Fruit fly (Drosophila melanogaster): ENCODE data around the gene CG15373.

Gene CG15373

dm6 chrX:18043691-18044090, at the start of gene CG15373:
CG15373 (plus strand) TSS chrX:18043991.
- no peak for TF ChIP-seq kay (GFP tag; ENCODE audit: borderline replicate concordance)
- TF ChIP-seq CG11617 (GFP tag; optimal IDR thresholded peaks at IDR 0.05), result no peak
- no peak for TF ChIP-seq toe (GFP tag; optimal IDR thresholded peaks at IDR 0.05)
- TF ChIP-seq ovo (GFP tag; optimal IDR thresholded peaks at IDR 0.05), result no peak
- no peak for TF ChIP-seq CG7045 (GFP tag; optimal IDR thresholded peaks at IDR 0.05)
- TF ChIP-seq CG1620 (GFP tag; optimal IDR thresholded peaks at IDR 0.05), result no peak
- no peak for TF ChIP-seq CG7101 (tag; optimal IDR thresholded peaks at IDR 0.05)
- no peak for TF ChIP-seq tj (GFP tag; optimal IDR thresholded peaks at IDR 0.05)
- no peak for TF ChIP-seq pad (GFP tag; optimal IDR thresholded peaks at IDR 0.05)
- no peak for TF ChIP-seq CG5204 (GFP tag; optimal IDR thresholded peaks at IDR 0.05)
- no peak for TF ChIP-seq Crg-1 (GFP tag; optimal IDR thresholded peaks at IDR 0.05)
- TF ChIP-seq Mnt (GFP tag; optimal IDR thresholded peaks at IDR 0.05), result no peak
- no peak for TF ChIP-seq CG14711 (tag; optimal IDR thresholded peaks at IDR 0.05)

- TF ChIP-seq CG1620 (GFP tag; optimal IDR thresholded peaks at IDR 0.05) (no peak), CG12768 (GFP tag; optimal IDR thresholded peaks at IDR 0.05) (no peak), CG14711 (tag; optimal IDR thresholded peaks at IDR 0.05) (no peak), kay (GFP tag; ENCODE audit: borderline replicate concordance) (no peak), cnc (optimal IDR thresholded peaks at IDR 0.05) (no peak), ovo (GFP tag; optimal IDR thresholded peaks at IDR 0.05) (no peak), CG7101 (tag; optimal IDR thresholded peaks at IDR 0.05) (no peak), cic (GFP tag; optimal IDR thresholded peaks at IDR 0.05) (no peak), Hr96 (GFP tag; optimal IDR thresholded peaks at IDR 0.05) (no peak), CG33017 (tag; optimal IDR thresholded peaks at IDR 0.05) (no peak), CG7045 (GFP tag; optimal IDR thresholded peaks at IDR 0.05) (no peak)
Measured at dm6 chrX:17995535-17995934, 48.3 kb upstream of the CG15373 start.

- TF ChIP-seq CG7045 (GFP tag; optimal IDR thresholded peaks at IDR 0.05), result peak; percentile 52
- no peak for TF ChIP-seq Clk (GFP tag; optimal IDR thresholded peaks at IDR 0.05)
Measured at dm6 chrX:18003772-18004569, 39.8 kb upstream of the CG15373 start.

dm6 chrX:18007506-18007905, 36.3 kb upstream of the CG15373 start, which contains the start of gene CG12672:
CG12672 (minus strand) TSS chrX:18007606.
- no peak for TF ChIP-seq kay (GFP tag; ENCODE audit: borderline replicate concordance)
- TF ChIP-seq Clk (GFP tag; optimal IDR thresholded peaks at IDR 0.05), result no peak
- TF ChIP-seq CG12768 (GFP tag; optimal IDR thresholded peaks at IDR 0.05), result no peak
- no peak for TF ChIP-seq CG11617 (GFP tag; optimal IDR thresholded peaks at IDR 0.05)
- no peak for TF ChIP-seq cnc (optimal IDR thresholded peaks at IDR 0.05)
- TF ChIP-seq Mnt (GFP tag; optimal IDR thresholded peaks at IDR 0.05), result no peak
- no peak for TF ChIP-seq Crg-1 (GFP tag; optimal IDR thresholded peaks at IDR 0.05)
- no peak for TF ChIP-seq pad (GFP tag; optimal IDR thresholded peaks at IDR 0.05)
- TF ChIP-seq CG7101 (tag; optimal IDR thresholded peaks at IDR 0.05), result no peak
- no peak for TF ChIP-seq Hr96 (GFP tag; optimal IDR thresholded peaks at IDR 0.05)
- no peak for TF ChIP-seq cic (GFP tag; optimal IDR thresholded peaks at IDR 0.05)
- no peak for TF ChIP-seq toe (GFP tag; optimal IDR thresholded peaks at IDR 0.05)
- TF ChIP-seq CG5204 (GFP tag; optimal IDR thresholded peaks at IDR 0.05), result no peak
- TF ChIP-seq bab1 (GFP tag; optimal IDR thresholded peaks at IDR 0.05), result no peak
- no peak for TF ChIP-seq CG14711 (tag; optimal IDR thresholded peaks at IDR 0.05)
- TF ChIP-seq CG7045 (GFP tag; optimal IDR thresholded peaks at IDR 0.05), result no peak
- no peak for TF ChIP-seq tj (GFP tag; optimal IDR thresholded peaks at IDR 0.05)
- no peak for TF ChIP-seq CG1620 (GFP tag; optimal IDR thresholded peaks at IDR 0.05)
- TF ChIP-seq CG33017 (tag; optimal IDR thresholded peaks at IDR 0.05), result no peak

dm6 chrX:18009438-18009837, 34.4 kb upstream of the CG15373 start:
- TF ChIP-seq CG14711 (tag; optimal IDR thresholded peaks at IDR 0.05) (no peak), cnc (optimal IDR thresholded peaks at IDR 0.05) (no peak), bab1 (GFP tag; optimal IDR thresholded peaks at IDR 0.05) (no peak), Mnt (GFP tag; optimal IDR thresholded peaks at IDR 0.05) (no peak), toe (GFP tag; optimal IDR thresholded peaks at IDR 0.05) (no peak), CG1620 (GFP tag; optimal IDR thresholded peaks at IDR 0.05) (no peak), cic (GFP tag; optimal IDR thresholded peaks at IDR 0.05) (no peak), Clk (GFP tag; optimal IDR thresholded peaks at IDR 0.05) (no peak), Crg-1 (GFP tag; optimal IDR thresholded peaks at IDR 0.05) (no peak), CG7045 (GFP tag; optimal IDR thresholded peaks at IDR 0.05) (no peak)

- no peak for TF ChIP-seq CG12768 (GFP tag; optimal IDR thresholded peaks at IDR 0.05)
- TF ChIP-seq CG5204 (GFP tag; optimal IDR thresholded peaks at IDR 0.05), result no peak
- TF ChIP-seq CG14711 (tag; optimal IDR thresholded peaks at IDR 0.05), result no peak
- TF ChIP-seq tj (GFP tag; optimal IDR thresholded peaks at IDR 0.05), result no peak
- no peak for TF ChIP-seq kay (GFP tag; ENCODE audit: borderline replicate concordance)
- no peak for TF ChIP-seq CG7101 (tag; optimal IDR thresholded peaks at IDR 0.05)
- TF ChIP-seq CG1620 (GFP tag; optimal IDR thresholded peaks at IDR 0.05), result no peak
- TF ChIP-seq Mnt (GFP tag; optimal IDR thresholded peaks at IDR 0.05), result no peak
- no peak for TF ChIP-seq cic (GFP tag; optimal IDR thresholded peaks at IDR 0.05)
- TF ChIP-seq Crg-1 (GFP tag; optimal IDR thresholded peaks at IDR 0.05), result no peak
- TF ChIP-seq Hr96 (GFP tag; optimal IDR thresholded peaks at IDR 0.05), result no peak
- no peak for TF ChIP-seq CG11617 (GFP tag; optimal IDR thresholded peaks at IDR 0.05)
- no peak for TF ChIP-seq ovo (GFP tag; optimal IDR thresholded peaks at IDR 0.05)
- TF ChIP-seq cnc (optimal IDR thresholded peaks at IDR 0.05), result no peak
- no peak for TF ChIP-seq bab1 (GFP tag; optimal IDR thresholded peaks at IDR 0.05)
- no peak for TF ChIP-seq toe (GFP tag; optimal IDR thresholded peaks at IDR 0.05)
- TF ChIP-seq pad (GFP tag; optimal IDR thresholded peaks at IDR 0.05), result no peak
Measured at dm6 chrX:18014601-18015000, 29.2 kb upstream of the CG15373 start.
